Worm (Caenorhabditis elegans) whole organism, L3 larva: ENCODE data around the gene olrn-1.

Experiments
- aly-2 ChIP-seq: fragments of 150-350 bp; optimal IDR thresholded peaks from 2 replicates; lab custom pipeline; 2014; ENCODE audit warnings: missing biosample characterization, missing genetic modification characterization
- jun-1 ChIP-seq: fragments of 150-350 bp; optimal IDR thresholded peaks from 2 replicates; lab custom pipeline; 2014; ENCODE audit warnings: missing biosample characterization, missing genetic modification reagents, missing genetic modification characterization
- nhr-11 ChIP-seq: fragments of 150-350 bp; optimal IDR thresholded peaks from 2 replicates; lab custom pipeline; 2014; ENCODE audit warnings: missing biosample characterization, missing genetic modification characterization
- nhr-76 ChIP-seq: fragments of 150-350 bp; sonication (generic microtip); optimal IDR thresholded peaks from 5 replicates; lab custom pipeline; 2014; ENCODE audit warnings: missing biosample characterization, missing genetic modification characterization

- no peak for TF ChIP-seq jun-1
- TF ChIP-seq aly-2 (tag; lab: Kevin White, UChicago): no peak
- no peak for TF ChIP-seq nhr-11 (tag; lab: Kevin White, UChicago)
- TF ChIP-seq nhr-76: no peak
These were observed 1.4 kb upstream of the olrn-1 start for ce11 chrX:15536017-15536416.
